Worm (Caenorhabditis elegans): ENCODE measurements around the gene C17E7.4.

Gene C17E7.4

ce11 chrV:3862851-3863250 lies 29.8 kb upstream of the C17E7.4 start, which contains the start of gene nhr-187:
Gene nhr-187 (minus strand): TSS chrV:3862951.
- TF ChIP-seq elt-2 (tag; optimal IDR thresholded peaks at IDR 0.05) (no peak), fkh-10 (GFP tag; optimal IDR thresholded peaks at IDR 0.05) (no peak), pha-2 (tag; optimal IDR thresholded peaks at IDR 0.05) (no peak), sox-4 (tag; optimal IDR thresholded peaks at IDR 0.05) (no peak), tbx-7 (tag; optimal IDR thresholded peaks at IDR 0.05) (no peak), hlh-8 (tag; optimal IDR thresholded peaks at IDR 0.05) (no peak), hlh-15 (tag; optimal IDR thresholded peaks at IDR 0.05) (no peak), rnt-1 (tag; optimal IDR thresholded peaks at IDR 0.05) (no peak), ceh-31 (tag; optimal IDR thresholded peaks at IDR 0.05) (no peak), T23F11.4 (GFP tag; optimal IDR thresholded peaks at IDR 0.05) (no peak)

- TF ChIP-seq unc-42 (tag; optimal IDR thresholded peaks at IDR 0.05) (no peak), ceh-45 (GFP tag; IDR thresholded peaks at IDR 0.05) (no peak), ahr-1 (tag; optimal IDR thresholded peaks at IDR 0.05) (no peak), che-1 (tag; optimal IDR thresholded peaks at IDR 0.05) (no peak)
These were observed 27.4 kb upstream of the C17E7.4 start for ce11 chrV:3865273-3865672.

- TF ChIP-seq elt-4 (tag; optimal IDR thresholded peaks at IDR 0.05) (no peak), unc-86 (tag; optimal IDR thresholded peaks at IDR 0.05) (no peak), ceh-6 (GFP tag; optimal IDR thresholded peaks at IDR 0.05) (no peak), F13H6.1 (tag; optimal IDR thresholded peaks at IDR 0.05) (no peak), pag-3 (tag; optimal IDR thresholded peaks at IDR 0.05; ENCODE audit: borderline replicate concordance) (no peak), ceh-19 (GFP tag; optimal IDR thresholded peaks at IDR 0.05) (no peak), che-1 (tag; optimal IDR thresholded peaks at IDR 0.05) (no peak), K09A11.1 (tag; optimal IDR thresholded peaks at IDR 0.05; ENCODE audit: insufficient read depth) (no peak), ceh-2 (tag; optimal IDR thresholded peaks at IDR 0.05) (no peak), npax-4 (tag; optimal IDR thresholded peaks at IDR 0.05) (no peak), sox-4 (tag; optimal IDR thresholded peaks at IDR 0.05) (no peak), ceh-48 (tag; optimal IDR thresholded peaks at IDR 0.05) (no peak), pha-4 (tag; optimal IDR thresholded peaks at IDR 0.05) (no peak), odd-2 (tag; optimal IDR thresholded peaks at IDR 0.05) (no peak), fkh-10 (GFP tag; optimal IDR thresholded peaks at IDR 0.05) (no peak), T23F11.4 (GFP tag; optimal IDR thresholded peaks at IDR 0.05) (no peak), K02D7.2 (tag; optimal IDR thresholded peaks at IDR 0.05) (no peak), madf-2 (tag; optimal IDR thresholded peaks at IDR 0.05) (no peak), rnt-1 (tag; optimal IDR thresholded peaks at IDR 0.05) (no peak)
These were observed 23.7 kb upstream of the C17E7.4 start, which contains the start of gene nhr-157 for ce11 chrV:3868905-3869304. Gene nhr-157 (minus strand): TSS chrV:3869005.

- no peak for TF ChIP-seq ceh-34 (tag; optimal IDR thresholded peaks at IDR 0.05)
- TF ChIP-seq sox-4 (tag; optimal IDR thresholded peaks at IDR 0.05), result no peak
- TF ChIP-seq F13H6.1 (tag; optimal IDR thresholded peaks at IDR 0.05), result no peak
- TF ChIP-seq K02D7.2 (tag; optimal IDR thresholded peaks at IDR 0.05), result no peak
- no peak for TF ChIP-seq sdc-2 (tag; optimal IDR thresholded peaks at IDR 0.05)
- no peak for TF ChIP-seq ceh-31 (tag; optimal IDR thresholded peaks at IDR 0.05)
- no peak for TF ChIP-seq hlh-6 (tag; optimal IDR thresholded peaks at IDR 0.05)
These were observed 22.3 kb upstream of the C17E7.4 start for ce11 chrV:3870359-3870758.

- TF ChIP-seq nhr-11 (tag; optimal IDR thresholded peaks at IDR 0.05) (no peak), ceh-6 (GFP tag; optimal IDR thresholded peaks at IDR 0.05) (no peak), ceh-2 (tag; optimal IDR thresholded peaks at IDR 0.05) (no peak), dve-1 (tag; optimal IDR thresholded peaks at IDR 0.05) (no peak), ceh-24 (tag; optimal IDR thresholded peaks at IDR 0.05) (no peak), hlh-13 (GFP tag; optimal IDR thresholded peaks at IDR 0.05) (no peak), pha-4 (tag; optimal IDR thresholded peaks at IDR 0.05) (no peak), odd-2 (tag; optimal IDR thresholded peaks at IDR 0.05) (no peak), C08G9.2 (tag; optimal IDR thresholded peaks at IDR 0.05) (no peak), pax-1 (tag; optimal IDR thresholded peaks at IDR 0.05) (no peak), che-1 (tag; optimal IDR thresholded peaks at IDR 0.05) (no peak), npax-4 (tag; optimal IDR thresholded peaks at IDR 0.05) (no peak), fax-1 (tag; optimal IDR thresholded peaks at IDR 0.05) (no peak), K02D7.2 (tag; optimal IDR thresholded peaks at IDR 0.05) (no peak), sox-4 (tag; optimal IDR thresholded peaks at IDR 0.05) (no peak), gmeb-2 (tag; optimal IDR thresholded peaks at IDR 0.05) (no peak), F13H6.1 (tag; optimal IDR thresholded peaks at IDR 0.05) (no peak)
These were observed 18.4 kb upstream of the C17E7.4 start, which contains the start of gene nhr-158 for ce11 chrV:3874102-3874744. Gene nhr-158 (minus strand): TSS chrV:3874152.

All from whole organism, late embryonic.